Worm (Caenorhabditis elegans) whole organism, L4/young adult: ENCODE data around the gene fbxb-102.

Experiments used
- dao-5 ChIP-seq: sonication (generic microtip); optimal IDR thresholded peaks from 2 replicates; lab custom pipeline; 2016; ENCODE audit warnings: missing genotype, missing genetic modification characterization, moderate library complexity, missing compliant biosample characterization
- him-1 ChIP-seq: sonication (generic microtip); optimal IDR thresholded peaks from 2 replicates; lab custom pipeline; 2016; ENCODE audit warnings: missing genotype, missing genetic modification reagents, missing genetic modification characterization, missing compliant biosample characterization

- TF ChIP-seq dao-5 (tag; lab: Kevin White, UChicago) (no peak), him-1 (tag; lab: Kevin White, UChicago) (no peak)
These were observed 36.2 kb downstream of the fbxb-102 start, which contains the start of gene srh-70 for ce11 chrII:12518809-12519344.
